Worm (Caenorhabditis elegans): ENCODE data around the gene nas-11.

Gene nas-11

DNA sequence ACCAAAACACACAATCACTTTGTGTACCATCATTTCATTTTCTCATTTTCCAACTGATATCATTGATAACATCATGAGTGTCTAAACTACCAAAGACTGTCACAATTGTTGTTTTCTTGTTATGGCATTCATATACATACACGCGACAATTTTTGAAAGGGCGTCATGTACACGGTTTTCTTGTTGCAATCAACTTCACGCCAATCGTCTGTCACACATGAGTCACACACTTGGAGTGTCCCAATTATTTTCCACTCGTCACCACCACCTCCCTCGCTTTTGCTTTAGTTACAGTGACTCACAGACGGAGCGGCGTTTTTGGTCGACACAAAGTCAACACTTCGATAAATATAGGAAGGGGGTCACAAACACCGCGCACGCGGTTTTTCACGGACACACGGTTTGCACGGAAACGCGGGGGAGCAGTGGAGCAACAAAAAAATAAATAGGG lies 34.6 kb downstream of the nas-11 start:
- TF ChIP-seq sma-9 (GFP tag; optimal IDR thresholded peaks at IDR 0.05) (peak; percentile 71), sma-9 (tag; optimal IDR thresholded peaks at IDR 0.05) (no peak), gmeb-1 (tag; optimal IDR thresholded peaks at IDR 0.05) (peak; percentile 8), unc-55 (GFP tag; optimal IDR thresholded peaks at IDR 0.05) (no peak), nhr-129 (tag; optimal IDR thresholded peaks at IDR 0.05) (peak; percentile 78), blmp-1 (tag; optimal IDR thresholded peaks at IDR 0.05; ENCODE audit: insufficient read depth) (peak; percentile 0), lsy-2 (tag; optimal IDR thresholded peaks at IDR 0.05) (peak in 1 of 2 experiments; percentile 20), crh-2 (tag; optimal IDR thresholded peaks at IDR 0.05) (peak; percentile 50), F13H6.1 (tag; optimal IDR thresholded peaks at IDR 0.05) (peak; percentile 55), nhr-21 (tag; optimal IDR thresholded peaks at IDR 0.05) (peak; percentile 23), aly-2 (tag; optimal IDR thresholded peaks at IDR 0.05) (no peak), mdl-1 (tag; optimal IDR thresholded peaks at IDR 0.05) (peak; percentile 76 to 83), ztf-11 (tag; optimal IDR thresholded peaks at IDR 0.05) (no peak), lin-13 (GFP tag; optimal IDR thresholded peaks at IDR 0.05) (no peak), fos-1 (tag; optimal IDR thresholded peaks at IDR 0.05) (peak; percentile 79), C34F6.9 (tag; optimal IDR thresholded peaks at IDR 0.05) (no peak), sma-3 (GFP tag; optimal IDR thresholded peaks at IDR 0.05) (peak; percentile 87), zag-1 (tag; optimal IDR thresholded peaks at IDR 0.05) (no peak)

DNA sequence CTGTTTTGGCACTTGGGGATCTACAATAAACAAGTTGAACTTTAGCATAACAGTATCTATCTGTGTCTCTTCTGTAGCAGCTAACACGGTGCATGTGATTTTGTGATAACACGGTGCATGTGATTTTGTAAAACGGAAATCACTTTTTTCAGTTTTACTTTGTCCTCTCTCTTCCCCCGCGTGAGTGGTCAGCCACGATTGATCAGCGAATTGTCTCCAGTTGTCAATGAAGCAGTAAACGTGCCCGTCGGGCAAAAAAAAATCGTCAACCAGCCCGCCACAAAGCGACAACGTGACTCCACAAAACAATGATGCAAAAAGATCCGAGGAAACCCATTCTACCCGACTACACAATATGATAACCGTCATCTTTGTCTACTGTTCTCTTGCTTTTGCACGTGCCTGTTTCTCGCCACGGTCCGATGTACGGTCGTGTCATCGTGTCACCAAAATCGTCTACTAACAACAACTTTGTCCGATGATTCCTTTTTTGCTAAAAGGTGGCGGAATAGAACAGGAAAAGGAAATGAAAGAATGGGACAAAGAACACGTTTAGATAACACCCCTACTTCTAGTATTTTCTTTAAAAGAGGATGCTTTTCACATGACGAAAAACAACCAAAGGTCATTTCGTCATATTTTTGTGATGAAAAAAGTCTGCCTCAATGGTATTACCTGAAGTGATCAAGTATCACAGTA lies 35.9 kb downstream of the nas-11 start:
- TF ChIP-seq nhr-23 (tag; optimal IDR thresholded peaks at IDR 0.05) (no peak), nhr-11 (tag; optimal IDR thresholded peaks at IDR 0.05) (no peak), Y55F3AM.14 (GFP tag; optimal IDR thresholded peaks at IDR 0.05) (peak; percentile 75), lin-11 (tag; optimal IDR thresholded peaks at IDR 0.05) (no peak), nhr-6 (tag; optimal IDR thresholded peaks at IDR 0.05) (peak; percentile 30), R02D3.7 (tag; optimal IDR thresholded peaks at IDR 0.05) (no peak), skn-1 (tag; optimal IDR thresholded peaks at IDR 0.05) (no peak), fos-1 (tag; optimal IDR thresholded peaks at IDR 0.05) (peak; percentile 7), sem-4 (tag; optimal IDR thresholded peaks at IDR 0.05) (peak; percentile 26), nhr-12 (tag; optimal IDR thresholded peaks at IDR 0.05) (no peak), nhr-21 (tag; optimal IDR thresholded peaks at IDR 0.05) (peak; percentile 97), ztf-4 (tag; optimal IDR thresholded peaks at IDR 0.05) (peak; percentile 20), ZK546.5 (tag; optimal IDR thresholded peaks at IDR 0.05) (no peak), nhr-129 (tag; optimal IDR thresholded peaks at IDR 0.05) (peak; percentile 97), crh-2 (tag; optimal IDR thresholded peaks at IDR 0.05) (peak; percentile 47), sma-9 (GFP tag; optimal IDR thresholded peaks at IDR 0.05) (peak; percentile 83), sma-9 (tag; optimal IDR thresholded peaks at IDR 0.05) (no peak), nhr-25 (tag; optimal IDR thresholded peaks at IDR 0.05) (peak; percentile 92), gmeb-1 (tag; optimal IDR thresholded peaks at IDR 0.05) (peak; percentile 61), egl-27 (tag; optimal IDR thresholded peaks at IDR 0.05) (peak; percentile 14), mdl-1 (tag; optimal IDR thresholded peaks at IDR 0.05) (peak; percentile 98 to 99), lsy-2 (tag; optimal IDR thresholded peaks at IDR 0.05) (peak in 1 of 2 experiments; percentile 53), F13H6.1 (tag; optimal IDR thresholded peaks at IDR 0.05) (peak; percentile 83), blmp-1 (tag; optimal IDR thresholded peaks at IDR 0.05; ENCODE audit: insufficient read depth) (peak; percentile 66), sma-3 (GFP tag; optimal IDR thresholded peaks at IDR 0.05) (peak; percentile 96)

DNA sequence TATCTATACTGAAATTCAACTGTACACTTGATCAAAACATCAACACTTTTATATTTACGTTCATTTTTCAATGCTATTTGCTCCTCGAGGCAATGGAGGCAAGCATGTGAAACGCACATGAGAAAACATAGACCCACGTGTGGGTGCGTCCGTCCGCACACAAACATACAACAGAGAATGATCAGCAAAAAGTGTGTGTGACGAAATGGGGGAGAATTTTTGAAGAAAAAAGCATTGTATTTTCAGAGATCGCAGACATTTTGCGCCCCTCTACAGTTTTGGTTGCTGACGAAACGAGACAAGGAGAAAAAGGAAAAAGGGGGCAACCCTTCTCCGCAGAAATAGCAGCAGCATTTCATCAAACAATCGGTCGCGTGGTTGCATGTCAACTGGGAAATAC lies 36.8 kb downstream of the nas-11 start:
- TF ChIP-seq nhr-21 (tag; optimal IDR thresholded peaks at IDR 0.05) = peak; percentile 94
- peak; percentile 24 for TF ChIP-seq ztf-4 (tag; optimal IDR thresholded peaks at IDR 0.05)
- TF ChIP-seq snpc-4 (tag; optimal IDR thresholded peaks at IDR 0.05) = peak; percentile 61
- peak; percentile 73 for TF ChIP-seq nhr-10 (tag; optimal IDR thresholded peaks at IDR 0.05)
- TF ChIP-seq skn-1 (tag; optimal IDR thresholded peaks at IDR 0.05) = no peak
- TF ChIP-seq aly-2 (tag; optimal IDR thresholded peaks at IDR 0.05) = no peak
- peak; percentile 94 for TF ChIP-seq sma-3 (GFP tag; optimal IDR thresholded peaks at IDR 0.05)
- TF ChIP-seq sem-4 (tag; optimal IDR thresholded peaks at IDR 0.05) = peak; percentile 75
- no peak for TF ChIP-seq nhr-237 (tag; optimal IDR thresholded peaks at IDR 0.05)
- TF ChIP-seq elt-3 (tag; optimal IDR thresholded peaks at IDR 0.05) = no peak
- TF ChIP-seq F13H6.1 (tag; optimal IDR thresholded peaks at IDR 0.05) = peak; percentile 98
- no peak for TF ChIP-seq ZK546.5 (tag; optimal IDR thresholded peaks at IDR 0.05)
- TF ChIP-seq nhr-129 (tag; optimal IDR thresholded peaks at IDR 0.05) = peak; percentile 96
- peak; percentile 33 for TF ChIP-seq lin-13 (GFP tag; optimal IDR thresholded peaks at IDR 0.05)
- TF ChIP-seq elt-1 (tag; optimal IDR thresholded peaks at IDR 0.05) = no peak
- no peak for TF ChIP-seq R02D3.7 (tag; optimal IDR thresholded peaks at IDR 0.05)
- TF ChIP-seq C34F6.9 (tag; optimal IDR thresholded peaks at IDR 0.05) = peak; percentile 71
- peak; percentile 83 for TF ChIP-seq crh-2 (tag; optimal IDR thresholded peaks at IDR 0.05)
- TF ChIP-seq peb-1 (tag; optimal IDR thresholded peaks at IDR 0.05) = no peak
- peak; percentile 85 for TF ChIP-seq fos-1 (tag; optimal IDR thresholded peaks at IDR 0.05)
- no peak for TF ChIP-seq dmd-4 (tag; optimal IDR thresholded peaks at IDR 0.05)
- TF ChIP-seq nhr-6 (tag; optimal IDR thresholded peaks at IDR 0.05) = peak; percentile 72
- peak in 1 of 2 experiments; percentile 79 for TF ChIP-seq lsy-2 (tag; optimal IDR thresholded peaks at IDR 0.05)
- peak; percentile 79 for TF ChIP-seq blmp-1 (tag; optimal IDR thresholded peaks at IDR 0.05; ENCODE audit: insufficient read depth)
- TF ChIP-seq zag-1 (tag; optimal IDR thresholded peaks at IDR 0.05) = no peak
- TF ChIP-seq mab-5 (tag; optimal IDR thresholded peaks at IDR 0.05) = no peak
- peak; percentile 84 for TF ChIP-seq Y55F3AM.14 (GFP tag; optimal IDR thresholded peaks at IDR 0.05)
- TF ChIP-seq nhr-11 (tag; optimal IDR thresholded peaks at IDR 0.05) = no peak
- peak; percentile 74 for TF ChIP-seq gmeb-1 (tag; optimal IDR thresholded peaks at IDR 0.05)
- TF ChIP-seq ceh-16 (tag; optimal IDR thresholded peaks at IDR 0.05) = peak; percentile 54
- peak; percentile 100 for TF ChIP-seq mdl-1 (tag; optimal IDR thresholded peaks at IDR 0.05)
- TF ChIP-seq alr-1 (tag; optimal IDR thresholded peaks at IDR 0.05) = peak; percentile 51
- TF ChIP-seq unc-39 (tag; optimal IDR thresholded peaks at IDR 0.05) = no peak
- no peak for TF ChIP-seq lin-11 (tag; optimal IDR thresholded peaks at IDR 0.05)
- peak; percentile 95 for TF ChIP-seq egl-27 (tag; optimal IDR thresholded peaks at IDR 0.05)
- peak; percentile 13 for TF ChIP-seq nhr-77 (tag; optimal IDR thresholded peaks at IDR 0.05)
- TF ChIP-seq unc-55 (GFP tag; optimal IDR thresholded peaks at IDR 0.05) = peak; percentile 61

Measured in whole organism, L2 larva.